Fruit fly (Drosophila melanogaster): ENCODE data around the gene Ype.

Gene Ype

dm6 chrX:13421059-13421458, 33.8 kb upstream of the Ype start (continued):
- TF ChIP-seq CG17385 (GFP tag; optimal IDR thresholded peaks at IDR 0.05) (no peak), bigmax (GFP tag; optimal IDR thresholded peaks at IDR 0.05) (no peak), CG1233 (GFP tag; optimal IDR thresholded peaks at IDR 0.05) (no peak), zfh1 (GFP tag; IDR thresholded peaks at IDR 0.05) (no peak), Med (GFP tag) (peak; percentile 57), br (optimal IDR thresholded peaks at IDR 0.05) (no peak), insv (GFP tag; optimal IDR thresholded peaks at IDR 0.05) (peak; percentile 92 to 98), ham (GFP tag; IDR thresholded peaks at IDR 0.05) (no peak), pho (GFP tag; optimal IDR thresholded peaks at IDR 0.05) (no peak), CG7963 (GFP tag; IDR thresholded peaks at IDR 0.05; ENCODE audit: partially characterized antibody) (no peak), CG31224 (GFP tag; IDR thresholded peaks at IDR 0.05) (no peak), CG8944 (GFP tag; optimal IDR thresholded peaks at IDR 0.05) (no peak), CG2199 (GFP tag; IDR thresholded peaks at IDR 0.05) (no peak), MTF-1 (GFP tag; optimal IDR thresholded peaks at IDR 0.05; ENCODE audit: borderline replicate concordance) (no peak), H2.0 (GFP tag; IDR thresholded peaks at IDR 0.05) (no peak), Ets65A (GFP tag) (no peak), Gug (GFP tag; IDR thresholded peaks at IDR 0.05) (no peak), CG7839 (tag; optimal IDR thresholded peaks at IDR 0.05) (no peak), CG1602 (GFP tag; optimal IDR thresholded peaks at IDR 0.05) (no peak), CG8765 (GFP tag; IDR thresholded peaks at IDR 0.05) (no peak), CG10209 (GFP tag; optimal IDR thresholded peaks at IDR 0.05) (no peak), fd96Cb (tag; optimal IDR thresholded peaks at IDR 0.05) (no peak), TFAM (GFP tag; optimal IDR thresholded peaks at IDR 0.05) (no peak), CG11085 (GFP tag; IDR thresholded peaks at IDR 0.05) (no peak), vfl (GFP tag; optimal IDR thresholded peaks at IDR 0.05) (no peak), stwl (tag; optimal IDR thresholded peaks at IDR 0.05) (peak; percentile 84), CG14710 (tag; optimal IDR thresholded peaks at IDR 0.05) (peak; percentile 24), Dref (GFP tag; IDR thresholded peaks at IDR 0.05) (no peak), knrl (GFP tag; IDR thresholded peaks at IDR 0.05; ENCODE audit: partially characterized antibody) (peak; percentile 42; the same call in 1 of the 3 replicates), CG12391 (tag; optimal IDR thresholded peaks at IDR 0.05) (no peak), D (optimal IDR thresholded peaks at IDR 0.05) (no peak), D (GFP tag; optimal IDR thresholded peaks at IDR 0.05) (no peak), CHES-1-like (GFP tag; optimal IDR thresholded peaks at IDR 0.05) (no peak), CG9215 (GFP tag; IDR thresholded peaks at IDR 0.05) (no peak), CG4424 (GFP tag; optimal IDR thresholded peaks at IDR 0.05) (no peak), CG17328 (GFP tag; IDR thresholded peaks at IDR 0.05) (no peak), CG7357 (GFP tag; IDR thresholded peaks at IDR 0.05) (no peak), gsb-n (tag; optimal IDR thresholded peaks at IDR 0.05) (no peak), CG11696 (GFP tag; IDR thresholded peaks at IDR 0.05) (no peak), CG34224 (GFP tag; IDR thresholded peaks at IDR 0.05; ENCODE audit: partially characterized antibody) (no peak), CG10543 (GFP tag; optimal IDR thresholded peaks at IDR 0.05) (no peak), Sry-δ (GFP tag; optimal IDR thresholded peaks at IDR 0.05) (peak; percentile 11), CG30431 (GFP tag; optimal IDR thresholded peaks at IDR 0.05) (no peak), BEAF-32 (GFP tag; optimal IDR thresholded peaks at IDR 0.05) (peak; percentile 11), Chrac-16 (GFP tag; optimal IDR thresholded peaks at IDR 0.05) (no peak), CG16863 (GFP tag; optimal IDR thresholded peaks at IDR 0.05) (no peak), CG2129 (GFP tag; IDR thresholded peaks at IDR 0.05; ENCODE audit: partially characterized antibody) (no peak), tll (GFP tag; optimal IDR thresholded peaks at IDR 0.05) (no peak), zen (tag; optimal IDR thresholded peaks at IDR 0.05) (peak; percentile 45), wor (GFP tag; IDR thresholded peaks at IDR 0.05) (no peak), Opbp (GFP tag; IDR thresholded peaks at IDR 0.05; ENCODE audit: partially characterized antibody) (peak; percentile 31; the same call in 1 of the 3 replicates), CG8924 (tag; optimal IDR thresholded peaks at IDR 0.05) (no peak)
